Worm (Caenorhabditis elegans): ENCODE data around the gene unc-115.

Gene unc-115

ce11 chrX:10170598-10170997 is 23.9 kb downstream of the unc-115 start:
- no peak for TF ChIP-seq pag-3 (tag; optimal IDR thresholded peaks at IDR 0.05; ENCODE audit: borderline replicate concordance)
- TF ChIP-seq fax-1 (tag; optimal IDR thresholded peaks at IDR 0.05): no peak
- no peak for TF ChIP-seq C08G9.2 (tag; optimal IDR thresholded peaks at IDR 0.05)
- no peak for TF ChIP-seq pha-4 (tag; optimal IDR thresholded peaks at IDR 0.05)
- no peak for TF ChIP-seq dve-1 (tag; optimal IDR thresholded peaks at IDR 0.05)

ce11 chrX:10172004-10172584 is 25.4 kb downstream of the unc-115 start, which contains the start of gene C07A4.2:
Gene C07A4.2 (plus strand): TSS chrX:10172198.
- no peak for TF ChIP-seq Y22D7AL.16 (tag; optimal IDR thresholded peaks at IDR 0.05)
- no peak for TF ChIP-seq ceh-48 (tag; optimal IDR thresholded peaks at IDR 0.05)
- TF ChIP-seq unc-3 (GFP tag; conservative IDR thresholded peaks at IDR 0.05): no peak
- no peak for TF ChIP-seq unc-3 (tag; optimal IDR thresholded peaks at IDR 0.05)
- no peak for TF ChIP-seq syd-9 (tag; optimal IDR thresholded peaks at IDR 0.05)

ce11 chrX:10174683-10175082 is 28.0 kb downstream of the unc-115 start, which contains the start of gene C07A4.3:
Gene C07A4.3 (plus strand): TSS chrX:10174983.
- TF ChIP-seq ets-4 (tag; optimal IDR thresholded peaks at IDR 0.05): no peak
- TF ChIP-seq fkh-10 (GFP tag; optimal IDR thresholded peaks at IDR 0.05): no peak
- TF ChIP-seq K02D7.2 (tag; optimal IDR thresholded peaks at IDR 0.05): no peak
- TF ChIP-seq K09A11.1 (tag; optimal IDR thresholded peaks at IDR 0.05; ENCODE audit: insufficient read depth): no peak
- no peak for TF ChIP-seq mec-3 (tag; optimal IDR thresholded peaks at IDR 0.05; ENCODE audit: borderline replicate concordance)
- TF ChIP-seq pha-4 (tag; optimal IDR thresholded peaks at IDR 0.05): no peak
- TF ChIP-seq rnt-1 (tag; optimal IDR thresholded peaks at IDR 0.05): no peak

- TF ChIP-seq unc-3 (GFP tag; conservative IDR thresholded peaks at IDR 0.05) (no peak), unc-3 (tag; optimal IDR thresholded peaks at IDR 0.05) (no peak), ref-2 (tag; optimal IDR thresholded peaks at IDR 0.05) (no peak), ets-4 (tag; optimal IDR thresholded peaks at IDR 0.05) (no peak), ceh-18 (tag; optimal IDR thresholded peaks at IDR 0.05) (peak; percentile 69), dve-1 (tag; optimal IDR thresholded peaks at IDR 0.05) (no peak)
These were observed 29.6 kb downstream of the unc-115 start, which contains the start of gene ncs-4 for ce11 chrX:10176295-10176694. Gene ncs-4 (plus strand): TSS chrX:10176521.

- TF ChIP-seq T23F11.4 (GFP tag; optimal IDR thresholded peaks at IDR 0.05): no peak
- no peak for TF ChIP-seq npax-4 (tag; optimal IDR thresholded peaks at IDR 0.05)
- TF ChIP-seq pha-2 (tag; optimal IDR thresholded peaks at IDR 0.05): no peak
- TF ChIP-seq lin-11 (tag; optimal IDR thresholded peaks at IDR 0.05): no peak
- TF ChIP-seq ceh-6 (GFP tag; optimal IDR thresholded peaks at IDR 0.05): no peak
- no peak for TF ChIP-seq ama-1 (optimal IDR thresholded peaks at IDR 0.05)
- no peak for TF ChIP-seq fkh-10 (GFP tag; optimal IDR thresholded peaks at IDR 0.05)
- TF ChIP-seq odd-2 (tag; optimal IDR thresholded peaks at IDR 0.05): no peak
- TF ChIP-seq dmd-4 (tag; optimal IDR thresholded peaks at IDR 0.05; ENCODE audit: borderline replicate concordance): no peak
- no peak for TF ChIP-seq hlh-15 (tag; optimal IDR thresholded peaks at IDR 0.05)
- TF ChIP-seq ceh-31 (tag; optimal IDR thresholded peaks at IDR 0.05): no peak
- TF ChIP-seq ceh-45 (GFP tag; IDR thresholded peaks at IDR 0.05): no peak
- no peak for TF ChIP-seq fax-1 (tag; optimal IDR thresholded peaks at IDR 0.05)
- TF ChIP-seq nfya-1 (tag; optimal IDR thresholded peaks at IDR 0.05): no peak
- TF ChIP-seq ztf-16 (tag; optimal IDR thresholded peaks at IDR 0.05): no peak
- TF ChIP-seq zip-5 (tag; optimal IDR thresholded peaks at IDR 0.05): no peak
- no peak for TF ChIP-seq hlh-6 (tag; optimal IDR thresholded peaks at IDR 0.05)
- no peak for TF ChIP-seq sdc-2 (tag; optimal IDR thresholded peaks at IDR 0.05)
- no peak for TF ChIP-seq ceh-2 (tag; optimal IDR thresholded peaks at IDR 0.05)
These were observed 35.9 kb downstream of the unc-115 start for ce11 chrX:10182613-10183012.
